Fruit fly (Drosophila melanogaster) whole organism, wandering third instar larva: Measurements from ENCODE around the gene lin-52.

Experiments
- Abd-B ChIP-seq: fragments of >200 bp; optimal IDR thresholded peaks from 2 replicates; lab custom pipeline; 2017; ENCODE audit warnings: missing biosample characterization, missing genetic modification characterization
- CG32264 ChIP-seq: fragments of 200-800 bp; sonication (Bioruptor generic); optimal IDR thresholded peaks from 2 replicates; lab custom pipeline; 2016; ENCODE audit warnings: missing biosample characterization, missing genetic modification characterization
- CG9705 ChIP-seq: fragments of 200-800 bp; sonication (Bioruptor generic); optimal IDR thresholded peaks from 2 replicates; lab custom pipeline; 2018; ENCODE audit warnings: missing biosample characterization, mild to moderate bottlenecking, missing genetic modification characterization
- Dfd ChIP-seq: fragments of >200 bp; optimal IDR thresholded peaks from 2 replicates; lab custom pipeline; 2017; ENCODE audit warnings: missing biosample characterization, missing genetic modification characterization
- Dif ChIP-seq: fragments of 200-275, 200-300 bp; sonication (Bioruptor generic); optimal IDR thresholded peaks from 2 replicates; lab custom pipeline; 2018; ENCODE audit warnings: missing biosample characterization, missing genetic modification characterization; ENCODE audit not compliant: partially characterized antibody
- GATAd ChIP-seq: sonication (Bioruptor generic); optimal IDR thresholded peaks from 2 replicates; lab custom pipeline; 2016; ENCODE audit warnings: missing biosample characterization, missing genetic modification characterization
- HLH106 ChIP-seq: fragments of 200-800 bp; optimal IDR thresholded peaks from 3 replicates; lab custom pipeline; 2019; ENCODE audit warnings: missing biosample characterization, mild to moderate bottlenecking, missing genetic modification characterization, moderate library complexity
- Hnf4 ChIP-seq: fragments of 200-800 bp; sonication (Bioruptor generic); optimal IDR thresholded peaks from 2 replicates; lab custom pipeline; 2016; ENCODE audit warnings: missing biosample characterization, mild to moderate bottlenecking, missing genetic modification characterization
- Hr83 ChIP-seq: fragments of 200-300 bp; sonication (Bioruptor generic); optimal IDR thresholded peaks from 2 replicates; lab custom pipeline; 2016; ENCODE audit warnings: missing biosample characterization, mild to moderate bottlenecking, missing genetic modification characterization, moderate library complexity; ENCODE audit not compliant: poor library complexity, severe bottlenecking
- Jra ChIP-seq: sonication (Bioruptor generic); optimal IDR thresholded peaks from 2 replicates; lab custom pipeline; 2016; ENCODE audit warnings: missing biosample characterization, missing genetic modification characterization
- Mio ChIP-seq: sonication (Bioruptor generic); optimal IDR thresholded peaks from 2 replicates; lab custom pipeline; 2016; ENCODE audit warnings: missing biosample characterization, missing genetic modification characterization
- N ChIP-seq: fragments of >200 bp; optimal IDR thresholded peaks from 2 replicates; lab custom pipeline; 2018; ENCODE audit warnings: missing biosample characterization, missing external identifiers, missing genetic modification characterization
- OdsH ChIP-seq: fragments of 200-800 bp; sonication (Bioruptor generic); optimal IDR thresholded peaks from 2 replicates; lab custom pipeline; 2016; ENCODE audit warnings: missing biosample characterization, mild to moderate bottlenecking, missing genetic modification characterization
- Rel ChIP-seq, 2 experiments: fragments of 200-800 bp; sonication (Bioruptor generic) in 1 of 2; optimal IDR thresholded peaks; 2 replicates in 1 of 2; 3 replicates in 1 of 2; lab custom pipeline; 2016 to 2019; ENCODE audit warnings: mild to moderate bottlenecking in 2 of 2, missing biosample characterization in 2 of 2, missing genetic modification characterization in 2 of 2, moderate library complexity in 1 of 2
- Sp1 ChIP-seq: fragments of 200-800 bp; sonication (Bioruptor generic); optimal IDR thresholded peaks from 3 replicates; lab custom pipeline; 2019; ENCODE audit warnings: missing biosample characterization, mild to moderate bottlenecking, missing genetic modification characterization, moderate library complexity
- br ChIP-seq: fragments of 200-800 bp; sonication (Bioruptor generic); optimal IDR thresholded peaks from 2 replicates; lab custom pipeline; 2016; ENCODE audit warnings: missing biosample characterization, missing genetic modification characterization
- brk ChIP-seq: fragments of 200-800 bp; sonication (Bioruptor generic); optimal IDR thresholded peaks from 2 replicates; lab custom pipeline; 2016; ENCODE audit warnings: missing biosample characterization, mild to moderate bottlenecking, missing genetic modification characterization
- dl ChIP-seq, 2 experiments: fragments of 175-275, 200-275 bp in 1 of 2; fragments of 200-275 bp in 1 of 2; sonication (Bioruptor generic); optimal IDR thresholded peaks; lab custom pipeline; 2018; ENCODE audit warnings: mild to moderate bottlenecking in 2 of 2, missing biosample characterization in 2 of 2, missing genetic modification characterization in 2 of 2, moderate library complexity in 2 of 2; ENCODE audit not compliant: partially characterized antibody in 2 of 2, insufficient read depth in 1 of 2
- dmrt93B ChIP-seq: fragments of 200-800 bp; sonication (Bioruptor generic); optimal IDR thresholded peaks from 2 replicates; lab custom pipeline; 2018; ENCODE audit warnings: missing biosample characterization, mild to moderate bottlenecking, missing genetic modification characterization
- ey ChIP-seq: fragments of 200-800 bp; sonication (Bioruptor generic); optimal IDR thresholded peaks from 2 replicates; lab custom pipeline; 2016; ENCODE audit warnings: missing biosample characterization, missing genetic modification characterization
- foxo ChIP-seq, 2 experiments: fragments of 200-800 bp; sonication (Bioruptor generic); optimal IDR thresholded peaks; 2 replicates in 1 of 2; 3 replicates in 1 of 2; lab custom pipeline; 2016 to 2017; ENCODE audit warnings: missing biosample characterization in 2 of 2, missing genetic modification characterization in 2 of 2
- fru ChIP-seq: fragments of 200-800 bp; sonication (Bioruptor generic); optimal IDR thresholded peaks from 3 replicates; lab custom pipeline; 2016; ENCODE audit warnings: missing biosample characterization, mild to moderate bottlenecking, missing genetic modification characterization
- h ChIP-seq: fragments of 200-800 bp; sonication (Bioruptor generic); optimal IDR thresholded peaks from 3 replicates; lab custom pipeline; 2016; ENCODE audit warnings: missing biosample characterization, mild to moderate bottlenecking, missing genetic modification characterization
- jim ChIP-seq: fragments of 175-275, 200-325 bp; sonication (Bioruptor generic); optimal IDR thresholded peaks from 2 replicates; lab custom pipeline; 2016; ENCODE audit warnings: missing biosample characterization, mild to moderate bottlenecking, missing genetic modification characterization
- lola ChIP-seq: fragments of >200 bp; optimal IDR thresholded peaks from 2 replicates; lab custom pipeline; 2017; ENCODE audit warnings: missing biosample characterization, missing genetic modification characterization
- pan ChIP-seq: fragments of >200 bp; optimal IDR thresholded peaks from 2 replicates; lab custom pipeline; 2017
- psq ChIP-seq: fragments of 200-800 bp; sonication (Bioruptor generic); optimal IDR thresholded peaks from 3 replicates; lab custom pipeline; 2017; ENCODE audit warnings: missing biosample characterization, mild to moderate bottlenecking, missing genetic modification characterization, moderate library complexity
- rgr ChIP-seq: fragments of 200-800 bp; sonication (Bioruptor generic); optimal IDR thresholded peaks from 3 replicates; lab custom pipeline; 2016; ENCODE audit warnings: missing biosample characterization, mild to moderate bottlenecking, missing genetic modification characterization
- sage ChIP-seq: fragments of 200-800 bp; sonication (Bioruptor generic); optimal IDR thresholded peaks from 2 replicates; lab custom pipeline; 2016; ENCODE audit warnings: missing biosample characterization, mild to moderate bottlenecking, missing genetic modification characterization
- sv ChIP-seq: fragments of 200-800 bp; sonication (Bioruptor generic); optimal IDR thresholded peaks from 3 replicates; lab custom pipeline; 2016; ENCODE audit warnings: missing biosample characterization, missing genetic modification characterization
- tai ChIP-seq: sonication (Bioruptor generic); optimal IDR thresholded peaks from 2 replicates; lab custom pipeline; 2016; ENCODE audit warnings: missing biosample characterization, missing genetic modification characterization
- usp ChIP-seq: fragments of >200 bp; optimal IDR thresholded peaks from 2 replicates; lab custom pipeline; 2017; ENCODE audit warnings: missing biosample characterization, missing genetic modification characterization

Gene lin-52

dm6 chrX:5746864-5747861 lies 7.6 kb downstream of the lin-52 start, which contains the start of the genes IntS6 and Rtel1 (continued):
- peak; percentile 82 for TF ChIP-seq dmrt93B (GFP tag; lab: Kevin White, UChicago)
- no peak for TF ChIP-seq Rel (GFP tag; optimal IDR thresholded peaks at IDR 0.05; lab: Kevin White, UChicago)
- TF ChIP-seq Rel (tag; optimal IDR thresholded peaks at IDR 0.05; lab: Kevin White, UChicago): peak; percentile 71
- TF ChIP-seq N: no peak
- peak; percentile 92 for TF ChIP-seq h
- peak; percentile 71 for TF ChIP-seq Dif (GFP tag; lab: Kevin White, UChicago)
- TF ChIP-seq Dfd (GFP tag; lab: Kevin White, UChicago): no peak
- peak; percentile 88 for TF ChIP-seq sage (GFP tag; lab: Kevin White, UChicago)
- TF ChIP-seq Sp1: peak; percentile 91
- TF ChIP-seq GATAd (GFP tag; lab: Kevin White, UChicago): peak; percentile 44
- TF ChIP-seq OdsH (GFP tag; lab: Kevin White, UChicago): peak; percentile 81
- peak; percentile 94 for TF ChIP-seq CG9705 (GFP tag; lab: Kevin White, UChicago)
- peak; percentile 75 for TF ChIP-seq Hr83 (GFP tag; lab: Kevin White, UChicago)
- no peak for TF ChIP-seq pan (lab: Kevin White, UChicago)
- TF ChIP-seq, all 38 proteins: peak for 27

dm6 chrX:5745840-5746815 lies 8.6 kb downstream of the lin-52 start:
- TF ChIP-seq Mio (peak; percentile 48), GATAd (GFP tag; lab: Kevin White, UChicago) (no peak), ey (GFP tag; lab: Kevin White, UChicago) (peak; percentile 89), OdsH (GFP tag; lab: Kevin White, UChicago) (peak; percentile 75), HLH106 (tag; lab: Kevin White, UChicago) (peak; percentile 85), lola (GFP tag; lab: Kevin White, UChicago) (peak; percentile 81), Rel (GFP tag; optimal IDR thresholded peaks at IDR 0.05; lab: Kevin White, UChicago) (no peak), Rel (tag; optimal IDR thresholded peaks at IDR 0.05; lab: Kevin White, UChicago) (peak; percentile 54), h (peak; percentile 87), Hnf4 (GFP tag; lab: Kevin White, UChicago) (peak; percentile 84), foxo (GFP tag; optimal IDR thresholded peaks at IDR 0.05; lab: Kevin White, UChicago) (peak in 1 of 2 experiments; percentile 88), Sp1 (peak; percentile 70), dmrt93B (GFP tag; lab: Kevin White, UChicago) (peak; percentile 67), Dif (GFP tag; lab: Kevin White, UChicago) (no peak), rgr (GFP tag; lab: Kevin White, UChicago) (peak; percentile 87), jim (GFP tag; lab: Kevin White, UChicago) (peak; percentile 51), brk (GFP tag; lab: Kevin White, UChicago) (no peak), sage (GFP tag; lab: Kevin White, UChicago) (peak; percentile 72), Jra (GFP tag; lab: Kevin White, UChicago) (peak; percentile 59), Hr83 (GFP tag; lab: Kevin White, UChicago) (peak; percentile 54), CG32264 (peak; percentile 82), CG9705 (GFP tag; lab: Kevin White, UChicago) (peak; percentile 68), dl (GFP tag; optimal IDR thresholded peaks at IDR 0.05; lab: Kevin White, UChicago; ENCODE audit: insufficient read depth in 1 of 2, partially characterized antibody in 2 of 2) (no peak), fru (GFP tag; lab: Kevin White, UChicago) (peak; percentile 83), usp (GFP tag; lab: Kevin White, UChicago) (no peak), Abd-B (GFP tag; lab: Kevin White, UChicago) (no peak), tai (GFP tag; lab: Kevin White, UChicago) (no peak), psq (GFP tag; lab: Kevin White, UChicago) (peak; percentile 52), sv (peak; percentile 64), br (GFP tag; lab: Kevin White, UChicago) (peak; percentile 86)
